Fruit fly (Drosophila melanogaster): ENCODE data around the gene plh.
A peak's percentile ranks its signal among the peaks of the same experiment; 100 is the strongest.

plh gene

DNA sequence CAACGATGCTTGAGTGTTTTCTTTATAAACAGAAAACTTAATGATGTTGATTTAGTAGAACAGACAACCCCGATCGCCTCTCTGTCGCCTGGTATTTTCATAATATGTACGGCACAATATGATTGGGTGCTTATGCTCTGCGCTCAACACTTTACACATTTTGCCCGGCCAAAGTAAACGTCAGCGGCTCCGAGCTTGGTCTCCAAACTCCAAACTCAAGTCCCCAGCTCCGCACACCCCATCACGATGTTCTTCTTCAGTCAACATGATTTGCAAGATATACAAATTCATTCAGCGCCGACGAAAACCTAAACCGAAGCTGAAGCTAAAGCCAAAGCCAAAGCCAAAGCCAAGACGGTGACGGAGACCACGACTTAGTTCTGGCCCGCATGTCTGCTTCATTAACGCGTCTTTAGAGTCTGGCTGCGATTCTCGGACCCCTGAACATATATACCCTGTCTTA lies 35.5 kb downstream of the plh start (continued):
- TF ChIP-seq CG1603 (tag; optimal IDR thresholded peaks at IDR 0.05) (peak; percentile 52), bsh (GFP tag; optimal IDR thresholded peaks at IDR 0.05) (peak in 1 of 2 experiments; percentile 29), Hmx (GFP tag; optimal IDR thresholded peaks at IDR 0.05) (no peak), trem (tag; optimal IDR thresholded peaks at IDR 0.05) (no peak), pros (GFP tag; optimal IDR thresholded peaks at IDR 0.05) (peak; percentile 21), E2f1 (GFP tag; IDR thresholded peaks at IDR 0.05) (no peak), CG8765 (GFP tag; IDR thresholded peaks at IDR 0.05) (no peak), CG4707 (GFP tag; optimal IDR thresholded peaks at IDR 0.05) (peak; percentile 56), Hmr (GFP tag; optimal IDR thresholded peaks at IDR 0.05) (peak; percentile 24), CG7928 (GFP tag; optimal IDR thresholded peaks at IDR 0.05) (no peak), HmgZ (tag; optimal IDR thresholded peaks at IDR 0.05) (peak; percentile 13), Trl (optimal IDR thresholded peaks at IDR 0.05) (no peak), Trl (GFP tag; optimal IDR thresholded peaks at IDR 0.05) (no peak), slbo (GFP tag; IDR thresholded peaks at IDR 0.05) (no peak), zf30C (GFP tag; optimal IDR thresholded peaks at IDR 0.05) (no peak), Sox102F (GFP tag; optimal IDR thresholded peaks at IDR 0.05) (peak; percentile 12), yki (optimal IDR thresholded peaks at IDR 0.05) (no peak), pb (GFP tag; optimal IDR thresholded peaks at IDR 0.05) (no peak), CG10321 (GFP tag; IDR thresholded peaks at IDR 0.05) (peak; percentile 31; the same call in 1 of the 2 replicates), mam (GFP tag; optimal IDR thresholded peaks at IDR 0.05) (no peak), CG15514 (GFP tag; optimal IDR thresholded peaks at IDR 0.05) (peak; percentile 9), Asciz (GFP tag; optimal IDR thresholded peaks at IDR 0.05) (peak; percentile 68), eve (GFP tag; optimal IDR thresholded peaks at IDR 0.05) (no peak), CG9215 (GFP tag; IDR thresholded peaks at IDR 0.05) (no peak), ac (GFP tag; optimal IDR thresholded peaks at IDR 0.05) (peak; percentile 16), amos (GFP tag; IDR thresholded peaks at IDR 0.05; ENCODE audit: partially characterized antibody) (no peak), Atf6 (GFP tag; IDR thresholded peaks at IDR 0.05) (no peak), MESR4 (GFP tag; optimal IDR thresholded peaks at IDR 0.05) (no peak), CG31388 (GFP tag; optimal IDR thresholded peaks at IDR 0.05) (no peak), Awh (GFP tag; IDR thresholded peaks at IDR 0.05) (peak; percentile 56; the same call in 1 of the 2 replicates), cwo (GFP tag; optimal IDR thresholded peaks at IDR 0.05) (no peak), CG11504 (tag; optimal IDR thresholded peaks at IDR 0.05) (no peak), CG17328 (GFP tag; IDR thresholded peaks at IDR 0.05) (no peak), CG2199 (GFP tag; IDR thresholded peaks at IDR 0.05) (peak; percentile 29; the same call in 1 of the 3 replicates), h (optimal IDR thresholded peaks at IDR 0.05) (no peak), Hr51 (GFP tag; optimal IDR thresholded peaks at IDR 0.05) (no peak), Fer3 (tag; optimal IDR thresholded peaks at IDR 0.05) (peak; percentile 23), sob (GFP tag; IDR thresholded peaks at IDR 0.05) (0 out of 2 replicates have a peak, but pooled peaks have one; percentile 54), bcd (GFP tag; optimal IDR thresholded peaks at IDR 0.05) (no peak), Fer1 (GFP tag; optimal IDR thresholded peaks at IDR 0.05) (peak; percentile 48), CG10654 (GFP tag; optimal IDR thresholded peaks at IDR 0.05) (no peak), Ets65A (GFP tag) (peak; percentile 77), CG6272 (GFP tag; IDR thresholded peaks at IDR 0.05) (no peak), CG14050 (GFP tag; IDR thresholded peaks at IDR 0.05) (peak; percentile 21; the same call in 1 of the 3 replicates), tin (GFP tag; optimal IDR thresholded peaks at IDR 0.05) (no peak), CG3407 (GFP tag; optimal IDR thresholded peaks at IDR 0.05) (peak; percentile 67), Meics (GFP tag; optimal IDR thresholded peaks at IDR 0.05) (no peak), CG11085 (GFP tag; IDR thresholded peaks at IDR 0.05) (no peak), CG13123 (GFP tag; optimal IDR thresholded peaks at IDR 0.05) (peak; percentile 13), pum (GFP tag; optimal IDR thresholded peaks at IDR 0.05) (no peak), CG10462 (GFP tag; optimal IDR thresholded peaks at IDR 0.05) (no peak), gcm (GFP tag; optimal IDR thresholded peaks at IDR 0.05) (peak; percentile 44)
